Fruit fly (Drosophila melanogaster) whole organism, embryonic: ENCODE data around the gene CG7810.

Source experiments
- Abd-B ChIP-seq: fragments of 200-800 bp; sonication (Bioruptor generic); optimal IDR thresholded peaks from 2 replicates; lab custom pipeline; 2018; ENCODE audit warnings: missing biosample characterization, mild to moderate bottlenecking, missing genetic modification characterization, moderate library complexity
- Atf6 ChIP-seq: fragments of 200-800 bp; sonication (Bioruptor generic); IDR thresholded peaks from 2 replicates; pipeline ENCODE4 v1.3.6; 2022; ENCODE audit warnings: missing biosample characterization, missing genetic modification characterization
- CG12299 ChIP-seq: fragments of 200-800 bp; sonication (Bioruptor generic); optimal IDR thresholded peaks from 2 replicates; lab custom pipeline; 2018; ENCODE audit warnings: missing biosample characterization, mild to moderate bottlenecking, missing genetic modification characterization
- CG13296 ChIP-seq: fragments of 200-800 bp; sonication (Bioruptor generic); optimal IDR thresholded peaks from 3 replicates; lab custom pipeline; 2018; ENCODE audit warnings: missing biosample characterization, mild to moderate bottlenecking, missing genetic modification characterization
- CG15269 ChIP-seq: fragments of 200-800 bp; sonication (Bioruptor generic); optimal IDR thresholded peaks from 2 replicates; lab custom pipeline; 2018; ENCODE audit warnings: missing biosample characterization, mild to moderate bottlenecking, missing genetic modification characterization, moderate library complexity
- CG1832 ChIP-seq: fragments of 200-800 bp; sonication (Bioruptor generic); optimal IDR thresholded peaks from 2 replicates; lab custom pipeline; 2017; ENCODE audit warnings: missing biosample characterization, mild to moderate bottlenecking, missing genetic modification characterization, inconsistent platforms
- CG31224 ChIP-seq: fragments of 200-800 bp; sonication (Bioruptor generic); IDR thresholded peaks from 2 replicates; pipeline ENCODE4 v1.3.6; 2022; ENCODE audit warnings: missing biosample characterization, missing genetic modification characterization
- CG31365 ChIP-seq: fragments of 200-800 bp; sonication (Bioruptor generic); optimal IDR thresholded peaks from 2 replicates; lab custom pipeline; 2018; ENCODE audit warnings: missing biosample characterization, mild to moderate bottlenecking, missing genetic modification characterization
- CG3163 ChIP-seq: fragments of 200-800 bp; sonication (Bioruptor generic); optimal IDR thresholded peaks from 3 replicates; lab custom pipeline; 2016; ENCODE audit warnings: missing biosample characterization, missing genetic modification characterization
- CG32772 ChIP-seq: fragments of 200-800 bp; sonication (Bioruptor generic); IDR thresholded peaks from 2 replicates; pipeline ENCODE4 v1.3.6; 2022; ENCODE audit warnings: missing biosample characterization, missing genetic modification characterization
- CG33213 ChIP-seq: fragments of 200-800 bp; sonication (Bioruptor generic); optimal IDR thresholded peaks from 3 replicates; lab custom pipeline; 2016; ENCODE audit warnings: missing biosample characterization, missing genetic modification characterization
- CG33557 ChIP-seq: fragments of 200-800 bp; sonication (Bioruptor generic); optimal IDR thresholded peaks from 2 replicates; lab custom pipeline; 2019; ENCODE audit warnings: missing biosample characterization, mild to moderate bottlenecking, missing genetic modification characterization, moderate library complexity
- CG3838 ChIP-seq: fragments of 200-800 bp; sonication (Bioruptor generic); optimal IDR thresholded peaks from 3 replicates; lab custom pipeline; 2016; ENCODE audit warnings: missing biosample characterization, missing genetic modification characterization
- CG6765 ChIP-seq: fragments of 200-800 bp; sonication (Bioruptor generic); optimal IDR thresholded peaks from 3 replicates; lab custom pipeline; 2017; ENCODE audit warnings: missing biosample characterization, mild to moderate bottlenecking, missing genetic modification characterization
- CG6791 ChIP-seq: fragments of 200-800 bp; sonication (Bioruptor generic); IDR thresholded peaks from 3 replicates; pipeline ENCODE4 v1.3.6; 2022; ENCODE audit warnings: missing biosample characterization, missing genetic modification characterization; ENCODE audit not compliant: partially characterized antibody
- CG7928 ChIP-seq: fragments of 200-800 bp; sonication (Bioruptor generic); optimal IDR thresholded peaks from 2 replicates; lab custom pipeline; 2017; ENCODE audit warnings: missing biosample characterization, mild to moderate bottlenecking, missing genetic modification characterization
- CG7963 ChIP-seq: fragments of 200-800 bp; sonication (Bioruptor generic); IDR thresholded peaks from 3 replicates; pipeline ENCODE4 v1.3.6; 2022; ENCODE audit warnings: missing biosample characterization, missing genetic modification characterization; ENCODE audit not compliant: partially characterized antibody
- CG9876 ChIP-seq: fragments of 200-800 bp; sonication (Bioruptor generic); optimal IDR thresholded peaks from 2 replicates; lab custom pipeline; 2016; ENCODE audit warnings: missing biosample characterization, missing genetic modification characterization
- CG9932 ChIP-seq: fragments of 200-800 bp; sonication (Bioruptor generic); IDR thresholded peaks from 2 replicates; pipeline ENCODE4 v1.3.6; 2022; ENCODE audit warnings: missing biosample characterization, missing genetic modification characterization
- Chrac-16 ChIP-seq: fragments of 200-800 bp; sonication (Bioruptor generic); optimal IDR thresholded peaks from 3 replicates; lab custom pipeline; 2016; ENCODE audit warnings: missing biosample characterization, missing genetic modification characterization
- CoRest ChIP-seq: fragments of 200-800 bp; sonication (Bioruptor generic); optimal IDR thresholded peaks from 3 replicates; lab custom pipeline; 2018; ENCODE audit warnings: missing biosample characterization, mild to moderate bottlenecking, missing genetic modification characterization, moderate library complexity
- Dll ChIP-seq: fragments of 200-800 bp; sonication (Bioruptor generic); IDR thresholded peaks from 4 replicates; pipeline ENCODE4 v1.3.6; 2022; ENCODE audit warnings: missing biosample characterization, missing genetic modification characterization; ENCODE audit not compliant: partially characterized antibody
- E2f2 ChIP-seq: fragments of 200-800 bp; sonication (Bioruptor generic); IDR thresholded peaks from 2 replicates; pipeline ENCODE4 v1.3.6; 2022; ENCODE audit warnings: missing biosample characterization, missing genetic modification characterization
- Gsc ChIP-seq: fragments of 200-800 bp; sonication (Bioruptor generic); IDR thresholded peaks from 2 replicates; pipeline ENCODE4 v1.3.6; 2022; ENCODE audit warnings: missing biosample characterization, missing genetic modification characterization
- Gug ChIP-seq: fragments of 200-800 bp; sonication (Bioruptor generic); IDR thresholded peaks from 4 replicates; pipeline ENCODE4 v1.3.6; 2022; ENCODE audit warnings: missing biosample characterization, missing genetic modification characterization
- Lhr ChIP-seq: fragments of 200-800 bp; sonication (Bioruptor generic); optimal IDR thresholded peaks from 3 replicates; lab custom pipeline; 2017; ENCODE audit warnings: mild to moderate bottlenecking, missing biosample characterization, missing genetic modification reagents, missing genetic modification characterization
- MESR4 ChIP-seq: fragments of 200-800 bp; sonication (Bioruptor generic); optimal IDR thresholded peaks from 2 replicates; lab custom pipeline; 2018; ENCODE audit warnings: missing biosample characterization, mild to moderate bottlenecking, missing genetic modification characterization, moderate library complexity
- Optix ChIP-seq: fragments of 200-800 bp; sonication (Bioruptor generic); IDR thresholded peaks from 3 replicates; pipeline ENCODE4 v1.3.6; 2022; ENCODE audit warnings: missing biosample characterization, missing genetic modification characterization
- Sin3A ChIP-seq: fragments of >200 bp; optimal IDR thresholded peaks from 2 replicates; lab custom pipeline; 2018
- Sox100B ChIP-seq: fragments of 200-800 bp; sonication (Bioruptor generic); optimal IDR thresholded peaks from 3 replicates; lab custom pipeline; 2018; ENCODE audit warnings: missing biosample characterization, mild to moderate bottlenecking, missing genetic modification characterization
- Trl ChIP-seq, 3 experiments: fragments of >200 bp in 2 of 3; fragments of 200-800 bp in 1 of 3; sonication (Bioruptor generic) in 1 of 3; optimal IDR thresholded peaks; 2 replicates in 1 of 3; 3 replicates in 2 of 3; lab custom pipeline; 2016 to 2017; ENCODE audit warnings: missing biosample characterization in 1 of 3, missing genetic modification characterization in 1 of 3
- Usf ChIP-seq: fragments of 200-800 bp; sonication (Bioruptor generic); optimal IDR thresholded peaks from 2 replicates; lab custom pipeline; 2017; ENCODE audit warnings: missing genotype, missing biosample characterization, missing genetic modification characterization
- Xrp1 ChIP-seq: fragments of 200-800 bp; sonication (Bioruptor generic); IDR thresholded peaks from 2 replicates; pipeline ENCODE4 v1.3.6; 2022; ENCODE audit warnings: missing biosample characterization, missing genetic modification characterization
- aop ChIP-seq: fragments of 200-800 bp; sonication (Bioruptor generic); IDR thresholded peaks from 2 replicates; pipeline ENCODE4 v1.3.6; 2022; ENCODE audit warnings: missing biosample characterization, missing genetic modification characterization
- cwo ChIP-seq: fragments of 200-800 bp; sonication (Bioruptor generic); optimal IDR thresholded peaks from 3 replicates; lab custom pipeline; 2017; ENCODE audit warnings: missing biosample characterization, missing genetic modification characterization, mild to moderate bottlenecking, moderate library complexity, missing genetic modification reagents
- da ChIP-seq: fragments of 200-800 bp; sonication (Bioruptor generic); optimal IDR thresholded peaks from 2 replicates; lab custom pipeline; 2016; ENCODE audit warnings: missing biosample characterization, missing genetic modification characterization
- dmrt11E ChIP-seq: fragments of 200-800 bp; sonication (Bioruptor generic); optimal IDR thresholded peaks from 3 replicates; lab custom pipeline; 2018; ENCODE audit warnings: missing biosample characterization, mild to moderate bottlenecking, missing genetic modification characterization, moderate library complexity
- exex ChIP-seq: fragments of 200-800 bp; sonication (Bioruptor generic); optimal IDR thresholded peaks from 4 replicates; lab custom pipeline; 2018; ENCODE audit warnings: missing biosample characterization, mild to moderate bottlenecking, missing genetic modification characterization, moderate library complexity
- gfzf ChIP-seq: fragments of 200-800 bp; sonication (Bioruptor generic); optimal IDR thresholded peaks from 2 replicates; lab custom pipeline; 2016; ENCODE audit warnings: missing biosample characterization, mild to moderate bottlenecking, missing genetic modification characterization, moderate library complexity
- ham ChIP-seq: fragments of 200-800 bp; sonication (Bioruptor generic); IDR thresholded peaks from 2 replicates; pipeline ENCODE4 v1.3.6; 2022; ENCODE audit warnings: missing biosample characterization, missing genetic modification characterization
- jigr1 ChIP-seq: fragments of 200-800 bp; sonication (Bioruptor generic); IDR thresholded peaks from 3 replicates; pipeline ENCODE4 v1.3.6; 2022; ENCODE audit warnings: missing biosample characterization, missing genetic modification characterization
- luna ChIP-seq: fragments of 200-800 bp; sonication (Bioruptor generic); optimal IDR thresholded peaks from 2 replicates; lab custom pipeline; 2016; ENCODE audit warnings: missing biosample characterization, missing genetic modification characterization
- nom ChIP-seq: fragments of 200-800 bp; sonication (Bioruptor generic); optimal IDR thresholded peaks from 2 replicates; lab custom pipeline; 2017; ENCODE audit warnings: missing biosample characterization, missing genetic modification characterization, mild to moderate bottlenecking, moderate library complexity, missing genetic modification reagents
- ro ChIP-seq: fragments of 200-800 bp; sonication (Bioruptor generic); IDR thresholded peaks from 2 replicates; pipeline ENCODE4 v1.3.6; 2022; ENCODE audit warnings: missing biosample characterization, missing genetic modification characterization
- sens-2 ChIP-seq: fragments of 200-800 bp; sonication (Bioruptor generic); IDR thresholded peaks from 2 replicates; pipeline ENCODE4 v1.3.6; 2022; ENCODE audit warnings: missing biosample characterization, missing genetic modification characterization
- so ChIP-seq: fragments of 200-800 bp; sonication (Bioruptor generic); IDR thresholded peaks from 3 replicates; pipeline ENCODE4 v1.3.6; 2022; ENCODE audit warnings: missing biosample characterization, missing genetic modification characterization
- tll ChIP-seq, 2 experiments: fragments of 200-800 bp in 1 of 2; fragments of >200 bp in 1 of 2; sonication (Bioruptor generic) in 1 of 2; optimal IDR thresholded peaks; 2 replicates each; lab custom pipeline; 2017 to 2019; ENCODE audit warnings: missing biosample characterization in 2 of 2, missing genetic modification characterization in 2 of 2, mild to moderate bottlenecking in 1 of 2, moderate library complexity in 1 of 2
- wor ChIP-seq: fragments of 200-800 bp; sonication (Bioruptor generic); IDR thresholded peaks from 2 replicates; pipeline ENCODE4 v1.3.6; 2022; ENCODE audit warnings: missing biosample characterization, missing genetic modification characterization

CG7810 gene

DNA sequence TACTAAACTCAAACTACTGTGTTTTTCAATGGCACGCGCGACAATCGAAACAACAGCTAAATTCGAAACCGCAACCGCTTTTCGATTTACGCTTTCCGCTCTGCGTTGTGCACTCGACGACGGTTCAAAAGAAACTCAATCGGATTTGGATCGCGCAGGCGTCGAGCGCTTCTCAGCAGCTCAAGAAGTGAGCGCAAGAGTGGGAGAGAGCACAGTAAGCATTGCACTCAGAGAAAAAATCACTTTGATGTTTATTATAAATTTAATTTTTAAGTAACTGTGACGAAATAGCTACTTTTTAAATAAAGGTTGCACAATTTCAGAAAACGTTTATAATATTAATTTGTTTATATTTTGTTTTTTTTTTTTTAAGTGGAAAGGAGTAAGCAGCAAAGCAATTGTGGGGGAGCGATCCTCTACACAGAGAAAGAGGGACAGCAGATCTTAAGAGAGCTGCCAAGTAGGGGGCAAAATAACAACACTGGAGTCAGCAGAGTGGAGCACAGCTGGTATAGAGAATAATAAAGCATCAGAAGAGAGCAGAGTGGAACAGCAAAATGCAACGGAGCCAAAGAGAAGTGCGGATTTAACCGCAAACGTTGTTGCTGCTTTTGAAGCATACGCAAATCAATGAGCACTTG is 33.3 kb downstream of the CG7810 start (continued):
- TF ChIP-seq Trl (optimal IDR thresholded peaks at IDR 0.05; lab: Kevin White, UChicago), result peak; percentile 88
- TF ChIP-seq Trl (GFP tag; optimal IDR thresholded peaks at IDR 0.05; lab: Kevin White, UChicago), result peak; percentile 58
- peak; percentile 97 for TF ChIP-seq wor (GFP tag; lab: Robert Waterston, UW)
- TF ChIP-seq CG9876 (GFP tag; lab: Kevin White, UChicago), result peak; percentile 58
- TF ChIP-seq Usf (GFP tag; lab: Kevin White, UChicago), result peak; percentile 88
- TF ChIP-seq tll (GFP tag; optimal IDR thresholded peaks at IDR 0.05; lab: Kevin White, UChicago), result peak in 1 of 2 experiments; percentile 18
- peak; percentile 94 for TF ChIP-seq CG31224 (GFP tag; lab: Robert Waterston, UW)
- peak; percentile 89 for TF ChIP-seq E2f2 (GFP tag; lab: Robert Waterston, UW)
- peak; percentile 96 for TF ChIP-seq Optix (GFP tag; lab: Robert Waterston, UW)
- TF ChIP-seq Chrac-16 (GFP tag; lab: Kevin White, UChicago), result peak; percentile 98
- peak; percentile 93 for TF ChIP-seq cwo (GFP tag; lab: Kevin White, UChicago)
- peak; percentile 98 for TF ChIP-seq ro (GFP tag; lab: Robert Waterston, UW)
- TF ChIP-seq CG31365 (tag; lab: Kevin White, UChicago), result peak; percentile 73
- peak; percentile 73 for TF ChIP-seq da
- TF ChIP-seq luna (GFP tag; lab: Kevin White, UChicago), result no peak
- TF ChIP-seq sens-2, result peak; percentile 98
- TF ChIP-seq dmrt11E, result peak; percentile 99
- TF ChIP-seq CG6765 (GFP tag; lab: Kevin White, UChicago), result peak; percentile 91
- peak; percentile 83 for TF ChIP-seq ham
- TF ChIP-seq jigr1 (GFP tag; lab: Robert Waterston, UW), result peak; percentile 95
- no peak for TF ChIP-seq CG1832 (GFP tag; lab: Kevin White, UChicago)
- peak; percentile 94 for TF ChIP-seq aop (GFP tag; lab: Robert Waterston, UW)
- peak; percentile 93 for TF ChIP-seq Abd-B (GFP tag; lab: Kevin White, UChicago)
- TF ChIP-seq CG32772, result peak; percentile 99
- no peak for TF ChIP-seq Sin3A (lab: Kevin White, UChicago)
- peak; percentile 69 for TF ChIP-seq CG7928 (GFP tag; lab: Kevin White, UChicago)
- peak; percentile 99 for TF ChIP-seq Sox100B (GFP tag; lab: Kevin White, UChicago)
- TF ChIP-seq Gsc (GFP tag; lab: Robert Waterston, UW), result no peak; the same call in 1 of the 2 replicates
- peak; percentile 99 for TF ChIP-seq CG15269 (tag; lab: Kevin White, UChicago)
- peak; percentile 68; the same call in 2 of the 3 replicates for TF ChIP-seq CG6791
- TF ChIP-seq MESR4 (GFP tag; lab: Kevin White, UChicago), result peak; percentile 57
- peak; percentile 91 for TF ChIP-seq CG3163 (GFP tag; lab: Kevin White, UChicago)
- TF ChIP-seq Lhr (GFP tag; lab: Kevin White, UChicago), result peak; percentile 94
- TF ChIP-seq CG3838 (GFP tag; lab: Kevin White, UChicago), result peak; percentile 95
- TF ChIP-seq Gug (GFP tag; lab: Robert Waterston, UW), result peak; percentile 90
- TF ChIP-seq Atf6, result peak; percentile 98
- TF ChIP-seq CG12299 (tag; lab: Kevin White, UChicago), result peak; percentile 97
- TF ChIP-seq nom (GFP tag; lab: Kevin White, UChicago), result peak; percentile 97
- TF ChIP-seq Xrp1, result peak; percentile 100
- peak; percentile 89 for TF ChIP-seq CG33213 (GFP tag; lab: Kevin White, UChicago)
- peak; percentile 93 for TF ChIP-seq CG9932
- no peak for TF ChIP-seq CG7963
- TF ChIP-seq CoRest, result peak; percentile 98
- no peak for TF ChIP-seq gfzf (GFP tag; lab: Kevin White, UChicago)
- TF ChIP-seq CG33557 (GFP tag; lab: Kevin White, UChicago), result peak; percentile 98
- peak; percentile 99 for TF ChIP-seq so (GFP tag; lab: Robert Waterston, UW)
- peak; percentile 97 for TF ChIP-seq CG13296 (GFP tag; lab: Kevin White, UChicago)
- 0 out of 4 replicates have a peak, but pooled peaks have one; percentile 15 for TF ChIP-seq Dll
- TF ChIP-seq exex, result peak; percentile 77
